Fruit fly (Drosophila melanogaster) whole organism, pupa: ENCODE data around the gene Lrch.

Source experiments
- CG10348 ChIP-seq: fragments of 200-800 bp; sonication (Bioruptor generic); IDR thresholded peaks from 2 replicates; pipeline ENCODE4 v1.3.6; 2022; ENCODE audit warnings: missing biosample characterization, missing genetic modification characterization
- CG12605 ChIP-seq: fragments of 200-800 bp; sonication (Bioruptor generic); IDR thresholded peaks from 2 replicates; pipeline ENCODE4 v1.3.6; 2022; ENCODE audit warnings: missing biosample characterization, missing genetic modification characterization
- CG13204 ChIP-seq: fragments of 200-800 bp; sonication (Bioruptor generic); optimal IDR thresholded peaks from 2 replicates; lab custom pipeline; 2018; ENCODE audit warnings: missing biosample characterization, mild to moderate bottlenecking, missing genetic modification characterization, moderate library complexity
- CG14655 ChIP-seq: fragments of 200-800 bp; sonication (Bioruptor generic); optimal IDR thresholded peaks from 3 replicates; lab custom pipeline; 2017; ENCODE audit warnings: mild to moderate bottlenecking, missing biosample characterization, missing genetic modification reagents, missing genetic modification characterization
- CG15710 ChIP-seq: fragments of 200-800 bp; sonication (Bioruptor generic); optimal IDR thresholded peaks from 2 replicates; lab custom pipeline; 2018; ENCODE audit warnings: missing biosample characterization, mild to moderate bottlenecking, missing genetic modification characterization, moderate library complexity
- CG17806 ChIP-seq: fragments of 200-800 bp; sonication (Bioruptor generic); optimal IDR thresholded peaks from 2 replicates; lab custom pipeline; 2018; ENCODE audit warnings: missing biosample characterization, mild to moderate bottlenecking, missing genetic modification characterization, moderate library complexity
- CG32121 ChIP-seq: fragments of 200-800 bp; sonication (Bioruptor generic); IDR thresholded peaks from 2 replicates; pipeline ENCODE4 v1.3.6; 2022; ENCODE audit warnings: missing biosample characterization, missing genetic modification characterization
- CG34367 ChIP-seq: fragments of 200-800 bp; sonication (Bioruptor generic); optimal IDR thresholded peaks from 2 replicates; lab custom pipeline; 2018; ENCODE audit warnings: missing biosample characterization, mild to moderate bottlenecking, missing genetic modification characterization
- CG4496 ChIP-seq: fragments of 200-800 bp; sonication (Bioruptor generic); IDR thresholded peaks from 3 replicates; pipeline ENCODE4 v1.3.6; 2022; ENCODE audit warnings: missing biosample characterization, missing genetic modification characterization
- CG8159 ChIP-seq: fragments of 200-800 bp; sonication (Bioruptor generic); optimal IDR thresholded peaks from 3 replicates; lab custom pipeline; 2018; ENCODE audit warnings: missing biosample characterization, mild to moderate bottlenecking, missing genetic modification characterization, moderate library complexity
- CG8301 ChIP-seq: fragments of 200-800 bp; sonication (Bioruptor generic); optimal IDR thresholded peaks from 2 replicates; lab custom pipeline; 2018; ENCODE audit warnings: missing biosample characterization, mild to moderate bottlenecking, missing genetic modification characterization
- CG9948 ChIP-seq: fragments of 200-800 bp; sonication (Bioruptor generic); optimal IDR thresholded peaks from 2 replicates; lab custom pipeline; 2018; ENCODE audit warnings: missing biosample characterization, mild to moderate bottlenecking, missing genetic modification characterization, moderate library complexity
- D1 ChIP-seq: fragments of 200-800 bp; sonication (Bioruptor generic); optimal IDR thresholded peaks from 2 replicates; lab custom pipeline; 2018; ENCODE audit warnings: missing biosample characterization, mild to moderate bottlenecking, missing genetic modification characterization, moderate library complexity
- EcR ChIP-seq: fragments of 200-800 bp; sonication (Bioruptor generic); optimal IDR thresholded peaks from 3 replicates; lab custom pipeline; 2019; ENCODE audit warnings: missing biosample characterization, missing genetic modification characterization, mild to moderate bottlenecking, moderate library complexity, missing genetic modification reagents
- Ets98B ChIP-seq: fragments of 200-800 bp; sonication (Bioruptor generic); IDR thresholded peaks from 2 replicates; pipeline ENCODE4 v1.3.6; 2022; ENCODE audit warnings: missing biosample characterization, missing genetic modification characterization
- Pif1A ChIP-seq: fragments of 200-800 bp; sonication (Bioruptor generic); optimal IDR thresholded peaks from 3 replicates; lab custom pipeline; 2016; ENCODE audit warnings: missing biosample characterization, missing genetic modification characterization
- Pif1B ChIP-seq: fragments of 200-800 bp; sonication (Bioruptor generic); optimal IDR thresholded peaks from 3 replicates; lab custom pipeline; 2016; ENCODE audit warnings: missing biosample characterization, missing genetic modification characterization
- Snoo ChIP-seq: fragments of 200-800 bp; sonication (Bioruptor generic); optimal IDR thresholded peaks from 3 replicates; lab custom pipeline; 2017; ENCODE audit warnings: missing biosample characterization, mild to moderate bottlenecking, missing genetic modification characterization, inconsistent platforms
- fd96Ca ChIP-seq: fragments of 200-800 bp; sonication (Bioruptor generic); IDR thresholded peaks from 3 replicates; pipeline ENCODE4 v1.3.6; 2022; ENCODE audit warnings: missing biosample characterization, missing genetic modification characterization
- gl ChIP-seq: fragments of 200-800 bp; sonication (Bioruptor generic); optimal IDR thresholded peaks from 2 replicates; lab custom pipeline; 2018; ENCODE audit warnings: missing biosample characterization, mild to moderate bottlenecking, missing genetic modification characterization
- rn ChIP-seq: fragments of 200-800 bp; sonication (Bioruptor generic); IDR thresholded peaks from 2 replicates; pipeline ENCODE4 v1.3.6; 2022; ENCODE audit warnings: missing biosample characterization, missing genetic modification characterization

The Lrch gene

DNA sequence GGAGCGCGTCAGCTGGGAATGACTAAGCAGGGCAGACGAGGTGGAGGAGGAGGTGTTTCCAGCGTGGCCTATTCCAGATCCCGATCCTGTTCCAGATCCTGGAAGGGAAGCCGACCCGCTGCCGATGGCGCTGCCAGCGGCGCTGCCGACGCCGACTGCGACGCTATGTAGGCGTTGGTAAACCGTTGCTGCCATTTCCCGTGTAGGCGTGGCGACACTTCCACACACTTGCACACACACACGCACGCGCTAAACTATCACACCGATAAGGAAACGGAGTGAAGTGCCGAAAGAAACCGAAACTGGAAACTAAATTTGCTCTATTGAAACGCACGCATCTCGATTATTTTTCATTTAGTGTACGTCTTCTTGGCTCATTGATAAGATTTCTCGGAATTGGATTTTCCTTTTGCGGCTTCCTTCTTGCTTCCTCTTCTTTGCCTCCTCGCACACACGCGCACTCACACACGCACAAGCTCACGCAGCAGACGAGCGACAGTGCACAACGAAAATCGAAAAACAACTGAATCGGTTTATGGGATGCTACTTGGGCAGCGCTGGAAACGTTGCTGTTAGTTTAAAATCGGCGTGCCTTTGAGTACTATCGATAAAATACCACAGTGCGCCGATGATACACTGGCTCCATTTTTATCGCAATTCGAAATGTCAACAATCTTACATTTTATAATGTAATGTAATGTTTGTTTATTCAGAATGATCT is at the start of gene Lrch:
Lrch (minus strand) TSS at position 528 of the 721 bp plus-strand sequence.
- TF ChIP-seq CG8301 (tag; lab: Kevin White, UChicago) = no peak
- TF ChIP-seq CG12605 (GFP tag; lab: Robert Waterston, UW) = 0 out of 2 replicates have a peak, but pooled peaks have one; percentile 24
- no peak for TF ChIP-seq CG8159
- TF ChIP-seq CG32121 = no peak
- peak; percentile 28 for TF ChIP-seq gl (tag; lab: Kevin White, UChicago)
- TF ChIP-seq CG13204 (GFP tag; lab: Kevin White, UChicago) = no peak
- TF ChIP-seq CG4496 = peak; percentile 11; the same call in 1 of the 3 replicates
- no peak for TF ChIP-seq Pif1A
- TF ChIP-seq EcR (GFP tag; lab: Kevin White, UChicago) = peak; percentile 22
- TF ChIP-seq CG9948 (tag; lab: Kevin White, UChicago) = no peak
- TF ChIP-seq Ets98B = peak; percentile 35; the same call in 1 of the 2 replicates
- TF ChIP-seq Pif1B (GFP tag; lab: Kevin White, UChicago) = peak; percentile 25
- no peak for TF ChIP-seq rn (GFP tag; lab: Robert Waterston, UW)
- TF ChIP-seq CG34367 (tag; lab: Kevin White, UChicago) = no peak

DNA sequence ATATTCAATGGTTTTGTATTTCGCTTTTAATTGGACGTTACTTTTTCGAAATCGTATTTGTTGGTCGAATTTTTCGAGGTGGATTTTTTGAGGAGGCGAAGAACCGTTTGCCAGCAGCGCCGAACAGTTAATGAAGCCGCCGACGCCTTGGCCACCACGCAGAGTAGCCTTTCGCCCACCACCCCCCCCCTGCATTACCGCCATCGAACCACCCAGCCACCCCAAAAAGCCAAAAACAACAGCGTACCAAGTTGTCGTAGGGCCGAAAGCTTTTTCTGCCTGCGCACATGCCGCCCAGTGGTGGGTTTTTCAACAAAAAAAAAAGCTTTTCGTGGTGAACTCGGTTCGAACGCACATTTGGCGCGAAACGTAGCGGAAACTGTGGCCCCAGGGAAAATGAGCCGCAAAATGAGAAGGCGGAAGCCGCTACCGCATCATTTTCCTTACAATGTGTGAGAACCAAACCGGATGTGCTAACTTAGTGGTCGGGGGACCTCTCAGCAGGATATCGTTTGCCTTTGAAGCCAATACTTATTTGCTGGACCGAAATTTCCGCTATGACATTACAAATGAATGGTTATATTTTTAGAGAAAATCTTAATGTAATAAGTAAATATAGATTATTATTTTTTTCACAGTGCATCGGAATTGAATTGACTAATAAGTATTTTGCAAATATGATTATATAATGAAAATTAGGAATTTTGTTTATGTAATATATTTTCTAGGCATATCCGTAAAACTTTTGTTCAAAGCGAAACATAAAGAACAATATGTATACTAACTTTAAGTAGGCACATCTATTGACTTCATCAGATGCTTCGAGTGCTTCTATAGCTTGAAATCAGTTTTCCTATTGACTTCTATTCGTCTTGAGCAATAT is 49.4 kb upstream of the Lrch start, which contains the start of the genes Dif and CG5043:
Dif (minus strand) TSS at position 132 of the 883 bp plus-strand sequence.
CG5043 (plus strand) TSS at position 833 of the 883 bp plus-strand sequence.
- TF ChIP-seq Pif1B (GFP tag; lab: Kevin White, UChicago) (no peak), CG8301 (tag; lab: Kevin White, UChicago) (no peak), Snoo (no peak), Ets98B (peak; percentile 36; the same call in 1 of the 2 replicates), CG4496 (peak; percentile 46; the same call in 1 of the 3 replicates), gl (tag; lab: Kevin White, UChicago) (no peak), D1 (tag; lab: Kevin White, UChicago) (no peak), CG32121 (no peak)

DNA sequence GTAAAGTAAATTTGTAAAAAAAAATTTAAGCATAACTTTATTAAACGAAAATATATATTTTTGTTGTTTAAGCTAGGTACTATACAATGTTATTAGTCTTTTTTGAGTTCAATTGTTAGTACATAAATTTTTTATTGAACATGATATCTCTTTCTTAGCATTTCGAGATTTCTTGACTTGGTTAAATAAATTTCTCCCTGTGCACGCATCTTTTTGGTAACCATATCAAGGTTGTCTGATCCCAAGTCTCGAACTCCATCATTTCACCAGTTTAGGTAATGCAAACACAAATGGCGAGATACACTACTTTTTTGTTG is 47.4 kb upstream of the Lrch start:
- no peak for TF ChIP-seq CG34367 (tag; lab: Kevin White, UChicago)
- TF ChIP-seq rn (GFP tag; lab: Robert Waterston, UW) = no peak
- TF ChIP-seq D1 (tag; lab: Kevin White, UChicago) = no peak
- peak; percentile 43 for TF ChIP-seq CG9948 (tag; lab: Kevin White, UChicago)
- peak; percentile 48 for TF ChIP-seq CG8301 (tag; lab: Kevin White, UChicago)
- no peak for TF ChIP-seq CG17806
- TF ChIP-seq CG4496 = peak; percentile 74
- no peak for TF ChIP-seq gl (tag; lab: Kevin White, UChicago)
- no peak for TF ChIP-seq CG12605 (GFP tag; lab: Robert Waterston, UW)
- TF ChIP-seq Ets98B = peak; percentile 40; the same call in 1 of the 2 replicates
- TF ChIP-seq CG14655 (GFP tag; lab: Kevin White, UChicago) = peak; percentile 66
- peak; percentile 67 for TF ChIP-seq Pif1B (GFP tag; lab: Kevin White, UChicago)
- TF ChIP-seq CG15710 (tag; lab: Kevin White, UChicago) = no peak
- TF ChIP-seq CG10348 = no peak
- peak; percentile 68 for TF ChIP-seq Pif1A
- TF ChIP-seq fd96Ca (GFP tag; lab: Robert Waterston, UW) = no peak
- no peak for TF ChIP-seq EcR (GFP tag; lab: Kevin White, UChicago)
- peak; percentile 83 for TF ChIP-seq CG32121
- TF ChIP-seq Snoo = peak; percentile 55
- TF ChIP-seq CG8159 = peak; percentile 59
- TF ChIP-seq CG13204 (GFP tag; lab: Kevin White, UChicago) = no peak

DNA sequence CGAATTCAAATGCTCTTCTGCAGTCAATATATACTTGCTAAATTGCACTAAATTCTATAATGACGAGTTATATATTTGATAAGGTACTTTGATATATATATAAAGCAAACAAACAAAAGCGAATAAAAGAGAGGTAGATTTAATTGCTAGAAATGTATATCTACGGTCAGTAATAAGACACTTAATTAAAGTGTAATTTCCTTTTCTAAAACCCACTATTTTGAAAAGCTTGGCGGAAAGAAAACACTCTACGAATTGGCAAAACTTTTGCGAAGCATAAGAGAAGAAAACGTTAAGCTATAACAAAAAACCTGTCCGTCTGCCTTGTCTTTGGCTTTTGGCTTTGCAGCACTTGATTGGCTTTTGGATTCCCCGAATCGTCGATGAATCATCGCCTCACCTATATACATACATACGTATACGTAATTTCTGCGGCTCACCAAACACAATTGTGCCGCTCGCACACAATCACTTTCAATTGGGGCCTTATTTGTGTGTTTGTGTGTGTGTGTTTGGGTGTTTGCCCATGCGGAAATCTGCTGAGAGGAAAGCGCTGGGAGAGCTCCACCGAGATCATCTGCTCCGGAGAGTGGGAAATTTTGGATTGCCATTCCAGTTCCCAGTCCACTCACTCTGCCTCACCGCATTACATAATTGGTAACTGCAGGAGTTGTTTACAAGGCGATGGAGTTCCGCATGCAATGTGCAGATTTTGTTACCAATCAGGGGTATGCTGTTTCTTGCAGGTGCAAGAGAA is 46.9 kb upstream of the Lrch start:
- TF ChIP-seq CG8159 (no peak), CG10348 (no peak), rn (GFP tag; lab: Robert Waterston, UW) (no peak), CG14655 (GFP tag; lab: Kevin White, UChicago) (no peak), EcR (GFP tag; lab: Kevin White, UChicago) (peak; percentile 37), CG15710 (tag; lab: Kevin White, UChicago) (peak; percentile 75), CG12605 (GFP tag; lab: Robert Waterston, UW) (no peak), CG32121 (no peak), CG4496 (no peak), D1 (tag; lab: Kevin White, UChicago) (peak; percentile 32), CG17806 (no peak), CG13204 (GFP tag; lab: Kevin White, UChicago) (no peak), Snoo (no peak), Pif1B (GFP tag; lab: Kevin White, UChicago) (no peak), gl (tag; lab: Kevin White, UChicago) (no peak), CG9948 (tag; lab: Kevin White, UChicago) (no peak), CG8301 (tag; lab: Kevin White, UChicago) (no peak), CG34367 (tag; lab: Kevin White, UChicago) (peak; percentile 44), fd96Ca (GFP tag; lab: Robert Waterston, UW) (0 out of 3 replicates have a peak, but pooled peaks have one; percentile 44), Pif1A (no peak)
